Worm (Caenorhabditis elegans) whole organism, L3 larva: ENCODE measurements around the gene C16C8.26.

ENCODE experiments used
- ZK546.5 ChIP-seq: sonication (generic microtip); optimal IDR thresholded peaks from 2 replicates; lab custom pipeline; 2017; ENCODE audit warnings: missing biosample characterization, missing genetic modification characterization
- ceh-82 ChIP-seq: fragments of 150-350 bp; optimal IDR thresholded peaks from 2 replicates; lab custom pipeline; 2014; ENCODE audit warnings: missing biosample characterization, missing genetic modification characterization
- daf-12 ChIP-seq: fragments of 150-350 bp; optimal IDR thresholded peaks from 2 replicates; lab custom pipeline; 2014; ENCODE audit warnings: missing biosample characterization, missing genetic modification reagents, missing genetic modification characterization
- fkh-10 ChIP-seq: sonication (generic microtip); optimal IDR thresholded peaks from 2 replicates; lab custom pipeline; 2017; ENCODE audit warnings: missing biosample characterization, missing genetic modification reagents, missing genetic modification characterization
- fos-1 ChIP-seq: fragments of 150-350 bp; optimal IDR thresholded peaks from 2 replicates; lab custom pipeline; 2014; ENCODE audit warnings: missing biosample characterization, missing genetic modification characterization
- lin-39 ChIP-seq: fragments of 150-350 bp; optimal IDR thresholded peaks from 2 replicates; lab custom pipeline; 2018; ENCODE audit warnings: missing biosample characterization, missing genetic modification reagents, missing genetic modification characterization
- mdl-1 ChIP-seq: fragments of 150-350 bp; optimal IDR thresholded peaks from 2 replicates; lab custom pipeline; 2014; ENCODE audit warnings: missing biosample characterization, missing genetic modification characterization
- nhr-12 ChIP-seq: fragments of 150-350 bp; optimal IDR thresholded peaks from 2 replicates; lab custom pipeline; 2014; ENCODE audit warnings: missing biosample characterization, missing genetic modification characterization
- nhr-77 ChIP-seq: fragments of 150-350 bp; optimal IDR thresholded peaks from 2 replicates; lab custom pipeline; 2014; ENCODE audit warnings: missing biosample characterization, missing genetic modification characterization
- sea-2 ChIP-seq: fragments of 150-350 bp; sonication (generic microtip); optimal IDR thresholded peaks from 4 replicates; lab custom pipeline; 2014; ENCODE audit warnings: missing biosample characterization, missing genetic modification reagents, missing genetic modification characterization
- skn-1 ChIP-seq: fragments of 150-350 bp; optimal IDR thresholded peaks from 2 replicates; lab custom pipeline; 2014; ENCODE audit warnings: missing biosample characterization, missing genetic modification characterization
- snpc-4 ChIP-seq: fragments of 150-350 bp; optimal IDR thresholded peaks from 2 replicates; lab custom pipeline; 2014; ENCODE audit warnings: missing biosample characterization, missing genetic modification characterization
- zag-1 ChIP-seq: fragments of 150-350 bp; optimal IDR thresholded peaks from 2 replicates; lab custom pipeline; 2014; ENCODE audit warnings: missing biosample characterization, missing genetic modification characterization
- ztf-4 ChIP-seq: fragments of 150-350 bp; optimal IDR thresholded peaks from 2 replicates; lab custom pipeline; 2014; ENCODE audit warnings: missing biosample characterization, missing genetic modification characterization

ce11 chrII:3445285-3445806, 12.8 kb downstream of the C16C8.26 start, which contains the start of the genes C16C8.5 and C16C8.16:
- TF ChIP-seq daf-12 (tag; lab: Kevin White, UChicago): no peak
- TF ChIP-seq ceh-82 (tag; lab: Kevin White, UChicago): no peak
- no peak for TF ChIP-seq ZK546.5 (tag; lab: Kevin White, UChicago)
- TF ChIP-seq mdl-1 (tag; lab: Kevin White, UChicago): no peak
- TF ChIP-seq zag-1: no peak
- TF ChIP-seq nhr-77 (tag; lab: Kevin White, UChicago): no peak
- no peak for TF ChIP-seq skn-1 (tag; lab: Kevin White, UChicago)
- TF ChIP-seq nhr-12 (tag; lab: Kevin White, UChicago): no peak
- no peak for TF ChIP-seq lin-39 (tag; lab: Kevin White, UChicago)
- TF ChIP-seq fkh-10 (GFP tag; lab: Kevin White, UChicago): no peak
- TF ChIP-seq snpc-4 (tag; lab: Kevin White, UChicago): no peak
- no peak for TF ChIP-seq fos-1 (tag; lab: Kevin White, UChicago)
- TF ChIP-seq sea-2 (GFP tag; lab: Kevin White, UChicago): no peak
- TF ChIP-seq ztf-4 (tag; lab: Kevin White, UChicago): no peak
